Worm (Caenorhabditis elegans): ENCODE results near the gene F21C10.19.
A peak's percentile ranks its signal among the peaks of the same experiment; 100 is the strongest.

F21C10.19 gene

ce11 chrV:9123186-9123585, 7.7 kb upstream of the F21C10.19 start, which contains the start of gene F21C10.11:
Gene F21C10.11 (plus strand): TSS chrV:9123486.
- TF ChIP-seq hlh-17 (GFP tag; optimal IDR thresholded peaks at IDR 0.05; ENCODE audit: borderline replicate concordance) (no peak), tbx-2 (tag; optimal IDR thresholded peaks at IDR 0.05) (no peak), irx-1 (tag; optimal IDR thresholded peaks at IDR 0.05) (no peak), grh-1 (GFP tag; IDR thresholded peaks at IDR 0.05) (no peak)

ce11 chrV:9124180-9124579, 6.7 kb upstream of the F21C10.19 start, which contains the start of gene F21C10.6:
Gene F21C10.6 (plus strand): TSS chrV:9124480.
- TF ChIP-seq ztf-11 (tag; optimal IDR thresholded peaks at IDR 0.05) (no peak), F16B12.6 (tag; optimal IDR thresholded peaks at IDR 0.05) (no peak), mab-9 (GFP tag; IDR thresholded peaks at IDR 0.05) (no peak), elt-3 (tag; optimal IDR thresholded peaks at IDR 0.05) (no peak), efl-1 (optimal IDR thresholded peaks at IDR 0.05) (no peak), efl-1 (GFP tag; optimal IDR thresholded peaks at IDR 0.05 in 1 of 2) (no peak), unc-86 (tag; optimal IDR thresholded peaks at IDR 0.05) (no peak), pqm-1 (tag; optimal IDR thresholded peaks at IDR 0.05) (no peak), unc-30 (tag; optimal IDR thresholded peaks at IDR 0.05) (no peak), rnt-1 (tag; optimal IDR thresholded peaks at IDR 0.05) (no peak), tlp-1 (tag; optimal IDR thresholded peaks at IDR 0.05) (no peak), nhr-12 (tag; optimal IDR thresholded peaks at IDR 0.05) (no peak), nhr-71 (tag; optimal IDR thresholded peaks at IDR 0.05) (no peak), tbx-2 (tag; optimal IDR thresholded peaks at IDR 0.05) (no peak), nhr-11 (tag; optimal IDR thresholded peaks at IDR 0.05) (no peak), lin-35 (GFP tag; optimal IDR thresholded peaks at IDR 0.05) (no peak), fkh-4 (tag; optimal IDR thresholded peaks at IDR 0.05; ENCODE audit: borderline replicate concordance) (no peak), unc-130 (tag; optimal IDR thresholded peaks at IDR 0.05) (no peak), zag-1 (tag; optimal IDR thresholded peaks at IDR 0.05) (no peak), blmp-1 (tag; optimal IDR thresholded peaks at IDR 0.05) (no peak), aha-1 (tag; optimal IDR thresholded peaks at IDR 0.05) (no peak)

- no peak for TF ChIP-seq nhr-237 (tag; optimal IDR thresholded peaks at IDR 0.05)
- TF ChIP-seq elt-3 (tag; optimal IDR thresholded peaks at IDR 0.05): no peak
- no peak for TF ChIP-seq elt-2 (tag; optimal IDR thresholded peaks at IDR 0.05)
- no peak for TF ChIP-seq ceh-8 (GFP tag; optimal IDR thresholded peaks at IDR 0.05)
- TF ChIP-seq nhr-90 (tag; optimal IDR thresholded peaks at IDR 0.05; ENCODE audit: poor library complexity): no peak
- TF ChIP-seq hpl-2 (GFP tag; optimal IDR thresholded peaks at IDR 0.05): no peak
- TF ChIP-seq fos-1 (tag; optimal IDR thresholded peaks at IDR 0.05): no peak
- no peak for TF ChIP-seq grh-1 (GFP tag; IDR thresholded peaks at IDR 0.05)
- TF ChIP-seq pag-3 (tag; optimal IDR thresholded peaks at IDR 0.05; ENCODE audit: borderline replicate concordance, insufficient read depth): no peak
- TF ChIP-seq sup-37 (GFP tag; optimal IDR thresholded peaks at IDR 0.05): no peak
These were observed 5.5 kb upstream of the F21C10.19 start, which contains the start of gene F21C10.5 for ce11 chrV:9125345-9125744. Gene F21C10.5 (plus strand): TSS chrV:9125645.

DNA sequence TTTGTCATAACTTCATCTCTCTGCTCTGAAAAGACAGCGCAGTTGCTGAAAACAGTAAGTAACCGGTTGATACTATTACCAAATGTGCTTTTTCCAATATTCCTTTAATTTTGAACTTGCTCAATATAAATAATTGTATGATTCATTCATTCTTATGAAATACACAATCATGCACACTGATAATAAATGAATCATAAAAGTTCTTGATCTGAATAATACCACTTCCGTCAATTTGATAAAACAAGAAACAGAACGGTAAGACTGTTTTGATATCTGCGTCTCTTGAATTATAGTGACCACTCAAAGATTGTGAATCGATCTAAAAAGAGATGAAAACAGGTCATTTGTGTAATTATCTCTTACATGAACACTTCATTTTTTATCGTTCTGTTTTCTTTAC, 4.5 kb upstream of the F21C10.19 start, which contains the start of gene F21C10.4:
Gene F21C10.4 (plus strand): TSS at position 301 of the 400 bp plus-strand sequence.
- TF ChIP-seq efl-1 (optimal IDR thresholded peaks at IDR 0.05) (no peak), efl-1 (GFP tag; optimal IDR thresholded peaks at IDR 0.05 in 1 of 2) (peak in 1 of 2 experiments; percentile 35), sox-4 (tag; optimal IDR thresholded peaks at IDR 0.05) (no peak)

DNA sequence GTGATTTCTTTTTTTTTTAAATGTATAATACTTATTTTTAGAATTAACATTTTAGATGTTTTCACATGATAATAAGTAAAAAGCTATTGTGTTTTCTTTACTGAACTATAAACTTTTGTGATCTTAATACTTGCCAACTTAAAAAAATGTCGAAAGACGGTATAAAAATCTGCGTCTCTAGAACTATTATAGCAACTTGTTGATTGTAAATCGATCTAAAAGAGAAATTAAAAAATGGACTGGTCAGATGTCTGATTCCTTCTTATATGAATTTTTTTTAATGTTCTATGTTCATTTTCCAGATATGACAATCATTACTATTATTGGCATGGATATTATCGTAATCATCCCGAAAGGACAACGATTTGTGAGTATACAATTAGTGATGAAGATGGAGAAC, 3.1 kb upstream of the F21C10.19 start, which contains the start of gene F21C10.3:
Gene F21C10.3 (plus strand): TSS at position 301 of the 400 bp plus-strand sequence.
- TF ChIP-seq efl-1 (optimal IDR thresholded peaks at IDR 0.05) (no peak), efl-1 (GFP tag; optimal IDR thresholded peaks at IDR 0.05 in 1 of 2) (no peak), fos-1 (tag; optimal IDR thresholded peaks at IDR 0.05) (no peak), pax-3 (tag; optimal IDR thresholded peaks at IDR 0.05) (no peak), irx-1 (tag; optimal IDR thresholded peaks at IDR 0.05) (no peak), ztf-4 (tag; optimal IDR thresholded peaks at IDR 0.05) (no peak), skn-1 (tag; optimal IDR thresholded peaks at IDR 0.05) (no peak), F16B12.6 (tag; optimal IDR thresholded peaks at IDR 0.05) (no peak), hpl-2 (GFP tag; optimal IDR thresholded peaks at IDR 0.05) (no peak), aha-1 (tag; optimal IDR thresholded peaks at IDR 0.05) (no peak), zip-4 (GFP tag; optimal IDR thresholded peaks at IDR 0.05) (no peak), dpl-1 (GFP tag; optimal IDR thresholded peaks at IDR 0.05) (no peak)

All from whole organism, L1 larva.